Fruit fly (Drosophila melanogaster): ENCODE results near the gene Raf.

Raf gene

DNA sequence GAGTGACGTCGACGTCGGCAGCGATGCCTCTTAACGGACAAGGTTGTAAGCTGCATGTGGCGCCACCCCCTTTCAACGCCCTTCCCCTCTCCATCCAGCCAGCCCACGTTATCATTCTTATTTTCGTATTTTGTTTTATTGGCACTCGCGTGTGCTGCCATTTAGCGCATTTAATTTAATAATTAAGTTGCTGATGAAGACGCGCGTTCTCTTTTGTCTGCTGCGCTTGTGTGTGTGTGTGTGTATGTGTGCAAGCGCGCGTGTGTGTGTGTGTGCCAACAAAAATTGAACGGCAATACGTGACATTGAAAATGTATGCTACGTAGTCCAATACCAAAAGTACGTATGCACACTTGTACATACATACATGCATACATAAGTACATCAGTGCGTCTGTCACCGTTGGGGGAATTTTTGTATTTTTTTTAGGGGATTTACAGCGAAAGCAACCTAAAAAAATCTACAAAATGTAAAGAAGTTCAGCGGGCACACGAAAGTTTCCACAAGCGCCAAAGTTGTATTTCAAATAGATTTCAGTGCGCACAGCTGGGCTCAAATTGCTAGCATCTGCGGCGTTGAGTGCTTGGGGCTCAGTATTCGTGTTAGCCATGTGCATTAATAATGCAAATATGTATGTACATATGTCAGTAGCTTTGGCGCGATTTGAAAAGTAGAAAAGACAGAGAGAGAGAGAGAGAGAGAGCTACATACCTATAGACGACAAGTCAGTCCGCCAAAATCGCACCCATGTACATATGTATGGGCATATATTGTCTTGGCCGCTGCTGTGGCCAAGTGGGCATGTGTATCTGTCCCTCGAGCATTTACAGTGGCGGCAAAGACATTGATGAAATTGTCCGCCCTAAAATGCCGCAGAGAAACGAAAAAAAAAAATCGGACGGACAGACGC is 6.6 kb downstream of the Raf start (continued):
- TF ChIP-seq sisA (GFP tag; IDR thresholded peaks at IDR 0.05) (peak; percentile 82), CG14965 (GFP tag; optimal IDR thresholded peaks at IDR 0.05; ENCODE audit: borderline replicate concordance) (no peak), MESR4 (GFP tag; optimal IDR thresholded peaks at IDR 0.05) (peak; percentile 11), phol (tag; optimal IDR thresholded peaks at IDR 0.05) (peak; percentile 87), dimm (GFP tag; IDR thresholded peaks at IDR 0.05) (peak; percentile 46; the same call in 1 of the 2 replicates), CG14710 (tag; optimal IDR thresholded peaks at IDR 0.05) (peak; percentile 74), jumu (GFP tag; optimal IDR thresholded peaks at IDR 0.05) (peak; percentile 86), danr (GFP tag; IDR thresholded peaks at IDR 0.05) (peak; percentile 82), Fer1 (GFP tag; optimal IDR thresholded peaks at IDR 0.05) (peak; percentile 80), CkIIα-i1 (GFP tag; IDR thresholded peaks at IDR 0.05) (0 out of 2 replicates have a peak, but pooled peaks have one; percentile 14), wor (GFP tag; IDR thresholded peaks at IDR 0.05) (peak; percentile 78), az2 (GFP tag; optimal IDR thresholded peaks at IDR 0.05) (peak; percentile 73), CG30431 (GFP tag; optimal IDR thresholded peaks at IDR 0.05) (peak; percentile 79), Ada2b (GFP tag; IDR thresholded peaks at IDR 0.05) (peak; percentile 84), hbn (GFP tag; IDR thresholded peaks at IDR 0.05; ENCODE audit: partially characterized antibody) (no peak), fd102C (GFP tag; optimal IDR thresholded peaks at IDR 0.05) (peak; percentile 11), CG1024 (GFP tag; IDR thresholded peaks at IDR 0.05) (peak; percentile 67; the same call in 1 of the 2 replicates), vvl (GFP tag; IDR thresholded peaks at IDR 0.05) (peak; percentile 91), BtbVII (GFP tag; optimal IDR thresholded peaks at IDR 0.05) (peak; percentile 63), maf-S (GFP tag; optimal IDR thresholded peaks at IDR 0.05) (peak; percentile 71), CG5180 (GFP tag; optimal IDR thresholded peaks at IDR 0.05) (peak; percentile 70), Antp (GFP tag; optimal IDR thresholded peaks at IDR 0.05) (peak; percentile 89), CG3995 (GFP tag; optimal IDR thresholded peaks at IDR 0.05) (peak; percentile 20), CG13123 (GFP tag; optimal IDR thresholded peaks at IDR 0.05) (peak; percentile 44), Vsx1 (GFP tag; optimal IDR thresholded peaks at IDR 0.05) (peak; percentile 50), pum (GFP tag; optimal IDR thresholded peaks at IDR 0.05) (peak; percentile 76), CG2875 (GFP tag; optimal IDR thresholded peaks at IDR 0.05) (peak; percentile 80), Kr (GFP tag; optimal IDR thresholded peaks at IDR 0.05) (no peak), Ets65A (GFP tag) (peak; percentile 94), CG8924 (tag; optimal IDR thresholded peaks at IDR 0.05) (peak; percentile 83), CG32532 (GFP tag; IDR thresholded peaks at IDR 0.05) (peak; percentile 79), Spps (tag; optimal IDR thresholded peaks at IDR 0.05) (peak; percentile 55), sima (GFP tag; optimal IDR thresholded peaks at IDR 0.05) (no peak), CG15601 (tag; optimal IDR thresholded peaks at IDR 0.05) (peak; percentile 76), sens (GFP tag) (peak; percentile 98), ato (GFP tag; IDR thresholded peaks at IDR 0.05; ENCODE audit: partially characterized antibody) (no peak), br (optimal IDR thresholded peaks at IDR 0.05) (no peak), CG16863 (GFP tag; optimal IDR thresholded peaks at IDR 0.05) (peak; percentile 80), YL-1 (GFP tag; optimal IDR thresholded peaks at IDR 0.05) (peak; percentile 35), CG33557 (GFP tag; optimal IDR thresholded peaks at IDR 0.05) (peak; percentile 62), CG15514 (GFP tag; optimal IDR thresholded peaks at IDR 0.05) (peak; percentile 62), yki (optimal IDR thresholded peaks at IDR 0.05) (no peak), Nf-YB (GFP tag; optimal IDR thresholded peaks at IDR 0.05) (peak; percentile 49), hth (optimal IDR thresholded peaks at IDR 0.05) (no peak), lmd (GFP tag; IDR thresholded peaks at IDR 0.05) (peak; percentile 90), CG11398 (GFP tag; optimal IDR thresholded peaks at IDR 0.05) (peak; percentile 77), CG4730 (GFP tag; IDR thresholded peaks at IDR 0.05) (peak; percentile 67), cwo (GFP tag; optimal IDR thresholded peaks at IDR 0.05) (peak; percentile 62), CG31388 (GFP tag; optimal IDR thresholded peaks at IDR 0.05) (no peak), CG4854 (GFP tag; optimal IDR thresholded peaks at IDR 0.05) (peak; percentile 30)
